Worm (Caenorhabditis elegans): ENCODE measurements around the gene F26G1.15.

Gene F26G1.15

DNA sequence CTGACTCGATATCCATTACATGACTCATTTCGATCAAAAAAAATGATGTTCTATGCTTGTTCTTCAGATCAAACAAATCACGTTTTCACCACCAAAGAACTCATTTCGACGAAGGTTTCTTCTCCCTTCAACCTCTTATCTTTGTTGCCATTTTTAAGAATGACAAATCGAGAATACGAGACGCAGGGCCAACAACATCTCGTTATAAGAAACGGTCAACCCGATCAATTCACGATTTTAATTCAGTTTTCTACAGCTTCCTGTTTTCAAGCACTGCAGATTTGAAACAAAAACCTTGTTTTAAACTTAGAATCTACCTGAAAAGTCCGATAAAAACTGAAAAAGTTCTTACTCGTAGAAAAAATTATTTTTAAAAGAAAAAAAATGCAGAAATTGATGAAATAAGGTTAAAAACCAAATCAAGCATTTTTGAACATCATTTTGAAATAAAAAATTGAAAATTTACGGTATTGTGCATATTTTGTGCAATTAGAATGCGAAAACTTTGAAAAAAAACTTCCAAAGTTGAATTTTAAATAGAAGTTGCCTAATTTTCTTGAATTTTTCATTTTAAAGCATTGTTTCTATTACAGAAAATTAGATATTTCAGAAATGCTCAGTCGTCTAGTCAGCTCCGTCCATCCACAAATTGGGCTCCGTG lies 48.4 kb upstream of the F26G1.15 start, which contains the start of gene acs-11 (continued):
- TF ChIP-seq egl-27 (tag; optimal IDR thresholded peaks at IDR 0.05) (no peak), isw-1 (GFP tag; IDR thresholded peaks at IDR 0.05) (no peak), efl-1 (optimal IDR thresholded peaks at IDR 0.05) (no peak), efl-1 (GFP tag; optimal IDR thresholded peaks at IDR 0.05 in 1 of 2) (peak in 1 of 2 experiments; percentile 89), nhr-90 (tag; optimal IDR thresholded peaks at IDR 0.05; ENCODE audit: poor library complexity) (peak; percentile 14)

DNA sequence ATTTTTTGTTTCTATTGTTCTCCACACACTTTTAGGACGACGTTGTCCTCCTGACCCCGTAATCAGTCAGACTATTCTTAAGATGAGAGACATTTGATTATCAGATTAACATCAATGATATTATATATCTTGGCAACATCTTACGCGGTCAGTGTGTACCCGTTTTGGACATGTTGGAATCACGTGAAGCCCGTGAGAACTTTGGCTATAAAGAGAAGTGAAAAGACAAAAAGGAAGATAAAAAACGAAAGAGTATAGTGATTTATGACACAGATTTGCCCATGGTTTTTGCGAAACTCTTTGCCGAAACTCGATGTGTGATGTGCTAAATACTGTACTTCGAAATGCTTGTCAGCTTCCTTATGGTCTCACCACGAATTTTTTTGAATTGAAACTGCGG lies 44.8 kb upstream of the F26G1.15 start:
- peak in 1 of 2 experiments; percentile 8 for TF ChIP-seq efl-1 (optimal IDR thresholded peaks at IDR 0.05)
- peak in 1 of 2 experiments; percentile 68 for TF ChIP-seq efl-1 (GFP tag; optimal IDR thresholded peaks at IDR 0.05 in 1 of 2)
- peak in 1 of 2 experiments; percentile 55 for TF ChIP-seq lin-35 (GFP tag; optimal IDR thresholded peaks at IDR 0.05)
- no peak for TF ChIP-seq sptf-1 (tag; optimal IDR thresholded peaks at IDR 0.05)
- TF ChIP-seq nhr-85 (tag), result peak; percentile 96
- TF ChIP-seq blmp-1 (tag; optimal IDR thresholded peaks at IDR 0.05), result peak; percentile 95
- peak; percentile 68 for TF ChIP-seq lin-14 (GFP tag; optimal IDR thresholded peaks at IDR 0.05)
- TF ChIP-seq snu-23 (GFP tag; optimal IDR thresholded peaks at IDR 0.05), result peak; percentile 71
- TF ChIP-seq vab-15 (tag; optimal IDR thresholded peaks at IDR 0.05), result no peak
- peak; percentile 47 for TF ChIP-seq nhr-47 (tag; optimal IDR thresholded peaks at IDR 0.05)
- peak in 1 of 2 experiments; percentile 38 for TF ChIP-seq lsy-2 (tag; optimal IDR thresholded peaks at IDR 0.05)
- peak in 1 of 2 experiments; percentile 12 for TF ChIP-seq mdl-1 (tag; optimal IDR thresholded peaks at IDR 0.05)
- TF ChIP-seq nhr-11 (tag; optimal IDR thresholded peaks at IDR 0.05), result peak; percentile 38
- no peak for TF ChIP-seq nhr-12 (tag; optimal IDR thresholded peaks at IDR 0.05)
- TF ChIP-seq nhr-237 (tag; optimal IDR thresholded peaks at IDR 0.05), result no peak
- no peak for TF ChIP-seq fos-1 (tag; optimal IDR thresholded peaks at IDR 0.05)
- TF ChIP-seq sox-4 (tag; optimal IDR thresholded peaks at IDR 0.05), result no peak
- peak; percentile 55 for TF ChIP-seq nhr-19 (GFP tag; conservative IDR thresholded peaks at IDR 0.05)
- TF ChIP-seq dpl-1 (GFP tag; optimal IDR thresholded peaks at IDR 0.05), result peak in 1 of 3 experiments; percentile 22
- TF ChIP-seq pqm-1 (tag; optimal IDR thresholded peaks at IDR 0.05), result no peak
- TF ChIP-seq nhr-20 (tag; optimal IDR thresholded peaks at IDR 0.05), result peak; percentile 82
- no peak for TF ChIP-seq fkh-10 (GFP tag; optimal IDR thresholded peaks at IDR 0.05)
- peak; percentile 63 for TF ChIP-seq tbx-2 (tag; optimal IDR thresholded peaks at IDR 0.05)
- no peak for TF ChIP-seq elt-2 (tag; optimal IDR thresholded peaks at IDR 0.05)
- peak; percentile 4 to 98 (median 80) for TF ChIP-seq elt-3 (tag; optimal IDR thresholded peaks at IDR 0.05)
- no peak for TF ChIP-seq aly-2 (tag; optimal IDR thresholded peaks at IDR 0.05)
- peak; percentile 79 for TF ChIP-seq nhr-71 (tag; optimal IDR thresholded peaks at IDR 0.05)
- TF ChIP-seq grh-1 (GFP tag; IDR thresholded peaks at IDR 0.05), result peak; percentile 73
- peak; percentile 79 for TF ChIP-seq nhr-90 (tag; optimal IDR thresholded peaks at IDR 0.05; ENCODE audit: poor library complexity)
- TF ChIP-seq unc-130 (tag; optimal IDR thresholded peaks at IDR 0.05), result peak; percentile 84
- no peak for TF ChIP-seq nhr-76 (tag; optimal IDR thresholded peaks at IDR 0.05)

DNA sequence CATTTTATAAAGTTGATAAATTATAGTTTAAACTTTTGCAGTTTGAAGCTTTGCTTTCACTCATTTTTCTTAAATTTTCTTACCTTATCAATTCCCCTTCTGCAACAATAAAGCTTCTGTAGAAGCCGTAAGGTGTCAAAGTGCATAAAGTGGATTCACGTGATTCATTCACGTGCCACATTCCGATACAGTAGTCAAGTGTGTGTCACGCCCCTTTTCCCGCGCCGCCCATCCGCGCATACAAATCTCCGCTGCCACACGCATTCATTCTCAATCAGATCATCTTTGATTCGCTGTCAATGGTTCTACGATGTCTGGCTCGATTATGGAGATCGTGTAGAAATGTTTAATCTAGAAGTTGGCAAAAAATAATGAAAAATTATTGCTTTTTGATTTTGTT lies 43.0 kb upstream of the F26G1.15 start:
- peak; percentile 40 for TF ChIP-seq nhr-19 (GFP tag; conservative IDR thresholded peaks at IDR 0.05)
- peak; percentile 19 for TF ChIP-seq lin-14 (GFP tag; optimal IDR thresholded peaks at IDR 0.05)
- no peak for TF ChIP-seq Y116A8C.19 (tag; optimal IDR thresholded peaks at IDR 0.05; ENCODE audit: borderline replicate concordance)
- TF ChIP-seq blmp-1 (tag; optimal IDR thresholded peaks at IDR 0.05), result peak; percentile 32
- peak; percentile 24 for TF ChIP-seq nhr-20 (tag; optimal IDR thresholded peaks at IDR 0.05)
- TF ChIP-seq mdl-1 (tag; optimal IDR thresholded peaks at IDR 0.05), result peak in 1 of 2 experiments; percentile 44
- peak in 2 of 6 experiments; percentile 13 to 55 for TF ChIP-seq elt-3 (tag; optimal IDR thresholded peaks at IDR 0.05)
- 0 out of 2 replicates have a peak, but pooled peaks have one; percentile 6 for TF ChIP-seq grh-1 (GFP tag; IDR thresholded peaks at IDR 0.05)
- peak; percentile 84 for TF ChIP-seq nhr-85 (tag)
- peak in 1 of 2 experiments; percentile 8 for TF ChIP-seq lin-35 (GFP tag; optimal IDR thresholded peaks at IDR 0.05)
- peak; percentile 5 for TF ChIP-seq snu-23 (GFP tag; optimal IDR thresholded peaks at IDR 0.05)
- TF ChIP-seq nhr-71 (tag; optimal IDR thresholded peaks at IDR 0.05), result peak; percentile 37
- no peak for TF ChIP-seq hlh-4 (tag; optimal IDR thresholded peaks at IDR 0.05)
- no peak for TF ChIP-seq ceh-90 (tag; optimal IDR thresholded peaks at IDR 0.05)
- TF ChIP-seq lin-15B (tag; optimal IDR thresholded peaks at IDR 0.05), result no peak
- no peak for TF ChIP-seq xbp-1 (tag; optimal IDR thresholded peaks at IDR 0.05)
- peak; percentile 30 for TF ChIP-seq nhr-47 (tag; optimal IDR thresholded peaks at IDR 0.05)

Data from whole organism, L1 larva.